Worm (Caenorhabditis elegans) whole organism, young adult: Measurements from ENCODE around the gene C05D9.3.

Experiments
- Y53F4B.3 ChIP-seq: fragments of 200-800 bp; sonication (Bioruptor generic); IDR thresholded peaks from 2 replicates; pipeline ENCODE4 v1.3.6; 2022; ENCODE audit warnings: missing genetic modification reagents, missing genetic modification characterization, missing compliant biosample characterization
- cebp-1 ChIP-seq, 2 experiments: fragments of 200-800 bp in 1 of 2; sonication (Bioruptor generic) in 1 of 2; sonication (generic microtip) in 1 of 2; IDR thresholded peaks in 1 of 2; optimal IDR thresholded peaks in 1 of 2; 2 replicates each; pipeline versions ENCODE4 v1.3.6 to Lab custom; 2017 to 2022; ENCODE audit warnings: missing compliant biosample characterization in 2 of 2, missing genetic modification characterization in 2 of 2, mild to moderate bottlenecking in 1 of 2, missing genetic modification reagents in 1 of 2, moderate library complexity in 1 of 2
- efl-1 ChIP-seq: fragments of 150-350 bp; optimal IDR thresholded peaks from 2 replicates; lab custom pipeline; 2014; ENCODE audit warnings: missing biosample characterization, missing genetic modification reagents, missing genetic modification characterization
- gei-17 ChIP-seq: fragments of 200-800 bp; sonication (Bioruptor generic); optimal IDR thresholded peaks from 2 replicates; lab custom pipeline; 2018; ENCODE audit warnings: mild to moderate bottlenecking, missing genetic modification characterization, missing compliant biosample characterization
- lag-1 ChIP-seq: fragments of 200-800 bp; sonication (Bioruptor generic); IDR thresholded peaks from 2 replicates; pipeline ENCODE4 v1.3.6; 2022; ENCODE audit warnings: missing genetic modification reagents, missing genetic modification characterization, missing compliant biosample characterization
- unc-62 ChIP-seq: fragments of 150-350 bp; optimal IDR thresholded peaks from 2 replicates; lab custom pipeline; 2014; ENCODE audit warnings: missing biosample characterization, missing genetic modification reagents, missing genetic modification characterization

DNA sequence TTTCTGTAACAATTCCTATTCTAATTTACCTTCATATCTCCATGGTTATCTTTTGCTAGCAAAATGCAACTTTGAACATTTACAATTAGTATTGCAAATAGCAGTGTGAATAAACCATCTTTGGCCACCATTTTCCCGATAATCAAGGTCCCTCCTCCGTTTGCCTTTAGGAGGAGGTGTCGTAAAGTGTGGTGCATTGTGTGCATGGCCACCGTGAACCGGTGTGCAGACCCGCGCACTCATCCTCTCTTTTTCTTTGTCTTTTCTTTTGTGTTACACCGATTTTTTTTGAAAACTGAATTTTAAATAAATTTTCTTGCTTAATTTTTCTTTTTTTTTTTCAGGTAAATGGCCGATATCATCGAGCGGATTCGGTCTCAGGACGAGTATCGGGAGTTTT is 14.9 kb upstream of the C05D9.3 start, which contains the start of the genes pigx-1 and rme-6:
- TF ChIP-seq cebp-1 (GFP tag; IDR thresholded peaks at IDR 0.05; lab: Robert Waterston, UW) (no peak), cebp-1 (tag; optimal IDR thresholded peaks at IDR 0.05; lab: Kevin White, UChicago) (no peak), unc-62 (no peak), gei-17 (GFP tag; lab: Kevin White, UChicago) (no peak), lag-1 (GFP tag; lab: Robert Waterston, UW) (no peak), Y53F4B.3 (no peak), efl-1 (GFP tag; lab: Kevin White, UChicago) (no peak)
